Worm (Caenorhabditis elegans): ENCODE measurements around the gene rer-1.

ce11 chrII:8851996-8852587 lies 40.9 kb downstream of the rer-1 start, which contains the start of gene oac-46:
- no peak for TF ChIP-seq tab-1 (GFP tag; IDR thresholded peaks at IDR 0.05)
- no peak for TF ChIP-seq ztf-29 (GFP tag; IDR thresholded peaks at IDR 0.05)
- TF ChIP-seq ztf-23 (GFP tag; IDR thresholded peaks at IDR 0.05): no peak
- TF ChIP-seq klf-2 (GFP tag; conservative IDR thresholded peaks at IDR 0.05): no peak
- TF ChIP-seq flt-1 (GFP tag; IDR thresholded peaks at IDR 0.05): no peak
- no peak for TF ChIP-seq med-1 (GFP tag; optimal IDR thresholded peaks at IDR 0.05; ENCODE audit: insufficient read depth)
- TF ChIP-seq ref-1 (GFP tag; conservative IDR thresholded peaks at IDR 0.05): no peak
- no peak for TF ChIP-seq cog-1 (tag; optimal IDR thresholded peaks at IDR 0.05)
